Fruit fly (Drosophila melanogaster): ENCODE data around the gene nrv2.

The nrv2 gene

DNA sequence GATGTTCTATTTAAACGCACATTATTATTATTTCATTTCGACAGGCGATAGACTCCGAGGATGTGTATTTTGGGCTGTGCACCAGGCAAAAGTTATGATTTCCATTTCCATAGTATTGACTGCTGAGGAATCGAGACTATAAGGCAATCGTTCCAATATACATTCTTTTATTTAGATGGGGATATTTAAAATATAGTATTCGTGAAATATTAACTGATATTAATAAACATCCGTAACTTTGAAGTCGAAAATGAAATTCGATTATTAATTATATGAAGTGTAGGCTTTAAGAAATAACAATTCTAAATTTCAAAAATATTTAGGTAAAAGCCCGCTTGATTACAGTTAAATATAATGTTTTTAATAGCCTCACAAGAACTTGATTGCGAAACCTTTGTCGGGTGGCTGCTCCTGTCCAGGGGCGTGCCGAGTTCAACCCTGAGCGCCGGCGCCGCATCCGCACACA is 31.6 kb upstream of the nrv2 start (continued):
- TF ChIP-seq Dref (GFP tag; IDR thresholded peaks at IDR 0.05) (no peak), CG3065 (GFP tag; optimal IDR thresholded peaks at IDR 0.05) (no peak), CG17186 (GFP tag; optimal IDR thresholded peaks at IDR 0.05) (no peak), CG9817 (tag; optimal IDR thresholded peaks at IDR 0.05) (peak; percentile 19), ham (GFP tag; IDR thresholded peaks at IDR 0.05) (no peak), wor (GFP tag; IDR thresholded peaks at IDR 0.05) (no peak), eyg (GFP tag; optimal IDR thresholded peaks at IDR 0.05) (no peak), ab (GFP tag; optimal IDR thresholded peaks at IDR 0.05) (no peak), croc (GFP tag; conservative IDR thresholded peaks at IDR 0.05) (peak; percentile 47; the same call in 2 of the 3 replicates), Hand (GFP tag; optimal IDR thresholded peaks at IDR 0.05) (peak; percentile 36), CG12071 (GFP tag; optimal IDR thresholded peaks at IDR 0.05) (no peak), CG2129 (GFP tag; IDR thresholded peaks at IDR 0.05; ENCODE audit: partially characterized antibody) (no peak), CG16815 (GFP tag; optimal IDR thresholded peaks at IDR 0.05) (peak; percentile 34), nerfin-1 (tag; optimal IDR thresholded peaks at IDR 0.05) (peak; percentile 12), YL-1 (GFP tag; optimal IDR thresholded peaks at IDR 0.05) (no peak), CG2199 (GFP tag; IDR thresholded peaks at IDR 0.05) (no peak), z (GFP tag; IDR thresholded peaks at IDR 0.05) (no peak), h (optimal IDR thresholded peaks at IDR 0.05) (no peak), cg (GFP tag; optimal IDR thresholded peaks at IDR 0.05) (no peak), Lhr (GFP tag; optimal IDR thresholded peaks at IDR 0.05) (peak; percentile 27), cato (GFP tag; optimal IDR thresholded peaks at IDR 0.05; ENCODE audit: borderline replicate concordance) (no peak), Meics (GFP tag; optimal IDR thresholded peaks at IDR 0.05) (peak; percentile 62), Sox100B (GFP tag; optimal IDR thresholded peaks at IDR 0.05) (peak; percentile 78), CG5245 (GFP tag; optimal IDR thresholded peaks at IDR 0.05) (no peak), CG10209 (GFP tag; optimal IDR thresholded peaks at IDR 0.05) (peak; percentile 58), C15 (GFP tag; IDR thresholded peaks at IDR 0.05) (no peak), CG8281 (tag; optimal IDR thresholded peaks at IDR 0.05) (no peak), CG8944 (GFP tag; optimal IDR thresholded peaks at IDR 0.05) (no peak), CG7928 (GFP tag; optimal IDR thresholded peaks at IDR 0.05) (no peak), cas (GFP tag; IDR thresholded peaks at IDR 0.05) (no peak), CG5953 (GFP tag; IDR thresholded peaks at IDR 0.05) (no peak), Hmr (GFP tag; optimal IDR thresholded peaks at IDR 0.05) (peak; percentile 56), Neu2 (GFP tag; optimal IDR thresholded peaks at IDR 0.05; ENCODE audit: borderline replicate concordance) (no peak), CG13287 (GFP tag; IDR thresholded peaks at IDR 0.05; ENCODE audit: partially characterized antibody) (no peak), CG5180 (GFP tag; optimal IDR thresholded peaks at IDR 0.05) (no peak), Asciz (GFP tag; optimal IDR thresholded peaks at IDR 0.05) (peak; percentile 26), CG4820 (GFP tag; optimal IDR thresholded peaks at IDR 0.05) (peak; percentile 6), Sin3A (optimal IDR thresholded peaks at IDR 0.05) (no peak), mld (GFP tag; IDR thresholded peaks at IDR 0.05; ENCODE audit: partially characterized antibody) (no peak), zen2 (GFP tag; IDR thresholded peaks at IDR 0.05; ENCODE audit: partially characterized antibody) (no peak), caup (GFP tag; optimal IDR thresholded peaks at IDR 0.05; ENCODE audit: severe bottlenecking) (peak; percentile 19), E2f2 (GFP tag; IDR thresholded peaks at IDR 0.05) (peak; percentile 40; the same call in 1 of the 2 replicates), Dp (GFP tag; optimal IDR thresholded peaks at IDR 0.05) (no peak), CG1647 (GFP tag; optimal IDR thresholded peaks at IDR 0.05) (no peak), slou (GFP tag; optimal IDR thresholded peaks at IDR 0.05) (no peak), CG3847 (GFP tag; IDR thresholded peaks at IDR 0.05) (no peak), zfh2 (GFP tag; optimal IDR thresholded peaks at IDR 0.05) (no peak), CG2678 (tag; optimal IDR thresholded peaks at IDR 0.05) (peak; percentile 78), Lpt (GFP tag; optimal IDR thresholded peaks at IDR 0.05) (no peak), gsb (GFP tag; IDR thresholded peaks at IDR 0.05) (no peak), dm (GFP tag; optimal IDR thresholded peaks at IDR 0.05) (no peak)
